Fruit fly (Drosophila melanogaster) whole organism, embryonic: Measurements from ENCODE around the gene PhKgamma.

Experiments used
- Adf1 ChIP-seq: fragments of 200-800 bp; sonication (Bioruptor generic); IDR thresholded peaks from 2 replicates; pipeline ENCODE4 v1.3.6; 2022; ENCODE audit warnings: missing biosample characterization, missing genetic modification characterization
- Antp ChIP-seq: fragments of 200-800 bp; sonication (Bioruptor generic); optimal IDR thresholded peaks from 3 replicates; lab custom pipeline; 2016; ENCODE audit warnings: missing biosample characterization, missing genetic modification characterization
- Bgb ChIP-seq: fragments of 200-800 bp; sonication (Bioruptor generic); IDR thresholded peaks from 2 replicates; pipeline ENCODE4 v1.3.6; 2022; ENCODE audit warnings: missing biosample characterization, missing genetic modification characterization; ENCODE audit not compliant: partially characterized antibody
- Blimp-1 ChIP-seq: fragments of 200-800 bp; sonication (Bioruptor generic); optimal IDR thresholded peaks from 3 replicates; lab custom pipeline; 2018; ENCODE audit warnings: missing biosample characterization, missing genetic modification characterization, mild to moderate bottlenecking, moderate library complexity, missing genetic modification reagents
- CG10543 ChIP-seq: fragments of 200-800 bp; sonication (Bioruptor generic); optimal IDR thresholded peaks from 3 replicates; lab custom pipeline; 2017; ENCODE audit warnings: missing biosample characterization, mild to moderate bottlenecking, missing genetic modification characterization, moderate library complexity
- CG12769 ChIP-seq: fragments of 200-800 bp; sonication (Bioruptor generic); optimal IDR thresholded peaks from 2 replicates; lab custom pipeline; 2019; ENCODE audit warnings: missing biosample characterization, mild to moderate bottlenecking, missing genetic modification characterization, moderate library complexity
- CG15011 ChIP-seq: fragments of 200-800 bp; sonication (Bioruptor generic); optimal IDR thresholded peaks from 3 replicates; lab custom pipeline; 2018; ENCODE audit warnings: missing biosample characterization, mild to moderate bottlenecking, missing genetic modification characterization
- CG15479 ChIP-seq: fragments of 200-800 bp; sonication (Bioruptor generic); optimal IDR thresholded peaks from 3 replicates; lab custom pipeline; 2019; ENCODE audit warnings: missing biosample characterization, mild to moderate bottlenecking, missing genetic modification characterization, moderate library complexity
- CG15514 ChIP-seq: fragments of 200-800 bp; sonication (Bioruptor generic); optimal IDR thresholded peaks from 3 replicates; lab custom pipeline; 2017; ENCODE audit warnings: missing biosample characterization, missing genetic modification characterization, mild to moderate bottlenecking, moderate library complexity, missing genetic modification reagents
- CG16815 ChIP-seq: fragments of 200-800 bp; sonication (Bioruptor generic); optimal IDR thresholded peaks from 3 replicates; lab custom pipeline; 2017; ENCODE audit warnings: missing biosample characterization, mild to moderate bottlenecking, missing genetic modification characterization
- CG17361 ChIP-seq: fragments of 200-800 bp; sonication (Bioruptor generic); IDR thresholded peaks from 3 replicates; pipeline ENCODE4 v1.3.6; 2022; ENCODE audit warnings: missing biosample characterization, missing genetic modification characterization
- CG2199 ChIP-seq: fragments of 200-800 bp; sonication (Bioruptor generic); IDR thresholded peaks from 3 replicates; pipeline ENCODE4 v1.3.6; 2022; ENCODE audit warnings: missing biosample characterization, missing genetic modification characterization
- CG32767 ChIP-seq: fragments of 200-800 bp; sonication (Bioruptor generic); IDR thresholded peaks from 2 replicates; pipeline ENCODE4 v1.3.6; 2022; ENCODE audit warnings: missing biosample characterization, missing genetic modification characterization
- CG34376 ChIP-seq: fragments of 200-800 bp; sonication (Bioruptor generic); optimal IDR thresholded peaks from 2 replicates; lab custom pipeline; 2018; ENCODE audit warnings: missing biosample characterization, mild to moderate bottlenecking, missing genetic modification characterization
- CG4360 ChIP-seq: fragments of 200-800 bp; sonication (Bioruptor generic); IDR thresholded peaks from 2 replicates; pipeline ENCODE4 v1.3.6; 2022; ENCODE audit warnings: missing biosample characterization, missing genetic modification characterization
- CG9215 ChIP-seq: fragments of 200-800 bp; sonication (Bioruptor generic); IDR thresholded peaks from 2 replicates; pipeline ENCODE4 v1.3.6; 2022; ENCODE audit warnings: missing biosample characterization, missing genetic modification characterization
- CG9932 ChIP-seq: fragments of 200-800 bp; sonication (Bioruptor generic); IDR thresholded peaks from 2 replicates; pipeline ENCODE4 v1.3.6; 2022; ENCODE audit warnings: missing biosample characterization, missing genetic modification characterization
- Camta ChIP-seq: fragments of 200-800 bp; sonication (Bioruptor generic); optimal IDR thresholded peaks from 2 replicates; lab custom pipeline; 2016; ENCODE audit warnings: missing biosample characterization, missing genetic modification characterization
- D19B ChIP-seq: fragments of 200-800 bp; sonication (Bioruptor generic); optimal IDR thresholded peaks from 2 replicates; lab custom pipeline; 2017; ENCODE audit warnings: missing biosample characterization, mild to moderate bottlenecking, missing genetic modification characterization
- Deaf1 ChIP-seq: fragments of 200-800 bp; optimal IDR thresholded peaks from 3 replicates; lab custom pipeline; 2019; ENCODE audit warnings: missing biosample characterization, mild to moderate bottlenecking, missing genetic modification characterization, moderate library complexity
- Dp ChIP-seq: fragments of 200-800 bp; sonication (Bioruptor generic); optimal IDR thresholded peaks from 2 replicates; lab custom pipeline; 2018; ENCODE audit warnings: missing biosample characterization, mild to moderate bottlenecking, missing genetic modification characterization, moderate library complexity
- Drgx ChIP-seq: fragments of 200-800 bp; sonication (Bioruptor generic); IDR thresholded peaks from 2 replicates; pipeline ENCODE4 v1.3.6; 2022; ENCODE audit warnings: missing biosample characterization, missing genetic modification characterization
- Fer1 ChIP-seq: fragments of 200-800 bp; sonication (Bioruptor generic); optimal IDR thresholded peaks from 2 replicates; lab custom pipeline; 2017; ENCODE audit warnings: missing biosample characterization, mild to moderate bottlenecking, missing genetic modification characterization
- GATAe ChIP-seq: fragments of 200-800 bp; sonication (Bioruptor generic); conservative IDR thresholded peaks from 2 replicates; pipeline ENCODE4 v1.3.6; 2022; ENCODE audit warnings: missing biosample characterization, missing genetic modification characterization
- Hmr ChIP-seq: fragments of 200-800 bp; sonication (Bioruptor generic); optimal IDR thresholded peaks from 3 replicates; lab custom pipeline; 2017; ENCODE audit warnings: mild to moderate bottlenecking, missing biosample characterization, missing genetic modification reagents, missing genetic modification characterization
- Jarid2 ChIP-seq: fragments of 200-800 bp; sonication (Bioruptor generic); optimal IDR thresholded peaks from 3 replicates; lab custom pipeline; 2017; ENCODE audit warnings: mild to moderate bottlenecking, missing biosample characterization, missing genetic modification reagents, missing genetic modification characterization
- Usf ChIP-seq: fragments of 200-800 bp; sonication (Bioruptor generic); optimal IDR thresholded peaks from 2 replicates; lab custom pipeline; 2017; ENCODE audit warnings: missing genotype, missing biosample characterization, missing genetic modification characterization
- ase ChIP-seq: fragments of 200-800 bp; sonication (Bioruptor generic); IDR thresholded peaks from 3 replicates; pipeline ENCODE4 v1.3.6; 2022; ENCODE audit warnings: missing biosample characterization, missing genetic modification characterization
- ash1 ChIP-seq: fragments of 200-800 bp; sonication (Bioruptor generic); optimal IDR thresholded peaks from 2 replicates; lab custom pipeline; 2018; ENCODE audit warnings: missing biosample characterization, mild to moderate bottlenecking, missing genetic modification characterization
- bcd ChIP-seq: fragments of 200-800 bp; sonication (Bioruptor generic); optimal IDR thresholded peaks from 2 replicates; lab custom pipeline; 2017; ENCODE audit warnings: missing biosample characterization, mild to moderate bottlenecking, missing genetic modification characterization
- br ChIP-seq: fragments of >200 bp; optimal IDR thresholded peaks from 2 replicates; lab custom pipeline; 2017
- caup ChIP-seq: fragments of 200-800 bp; sonication (Bioruptor generic); optimal IDR thresholded peaks from 3 replicates; lab custom pipeline; 2017; ENCODE audit warnings: missing biosample characterization, mild to moderate bottlenecking, missing genetic modification characterization, moderate library complexity; ENCODE audit not compliant: severe bottlenecking
- chm ChIP-seq: fragments of 200-800 bp; sonication (Bioruptor generic); IDR thresholded peaks from 2 replicates; pipeline ENCODE4 v1.3.6; 2022; ENCODE audit warnings: missing biosample characterization, missing genetic modification characterization
- ci ChIP-seq: fragments of 200-800 bp; sonication (Bioruptor generic); IDR thresholded peaks from 3 replicates; pipeline ENCODE4 v1.3.6; 2022; ENCODE audit warnings: missing biosample characterization, missing genetic modification characterization
- crol ChIP-seq: fragments of 200-800 bp; sonication (Bioruptor generic); IDR thresholded peaks from 2 replicates; pipeline ENCODE4 v1.3.6; 2022; ENCODE audit warnings: missing biosample characterization, missing genetic modification characterization
- dmrt99B ChIP-seq: fragments of 200-800 bp; sonication (Bioruptor generic); optimal IDR thresholded peaks from 2 replicates; lab custom pipeline; 2018; ENCODE audit warnings: missing biosample characterization, mild to moderate bottlenecking, missing genetic modification characterization, moderate library complexity
- ems ChIP-seq: fragments of 200-800 bp; sonication (Bioruptor generic); optimal IDR thresholded peaks from 3 replicates; lab custom pipeline; 2016; ENCODE audit warnings: missing biosample characterization, missing genetic modification characterization
- fd102C ChIP-seq: fragments of 200-800 bp; sonication (Bioruptor generic); optimal IDR thresholded peaks from 2 replicates; lab custom pipeline; 2018; ENCODE audit warnings: missing biosample characterization, mild to moderate bottlenecking, missing genetic modification characterization, moderate library complexity
- lab ChIP-seq: fragments of 200-800 bp; sonication (Bioruptor generic); optimal IDR thresholded peaks from 3 replicates; lab custom pipeline; 2017; ENCODE audit warnings: missing biosample characterization, missing genetic modification characterization, mild to moderate bottlenecking, moderate library complexity, missing genetic modification reagents
- mirr ChIP-seq: fragments of 200-800 bp; sonication (Bioruptor generic); optimal IDR thresholded peaks from 3 replicates; lab custom pipeline; 2018; ENCODE audit warnings: missing biosample characterization, mild to moderate bottlenecking, missing genetic modification characterization
- nom ChIP-seq: fragments of 200-800 bp; sonication (Bioruptor generic); optimal IDR thresholded peaks from 2 replicates; lab custom pipeline; 2017; ENCODE audit warnings: missing biosample characterization, missing genetic modification characterization, mild to moderate bottlenecking, moderate library complexity, missing genetic modification reagents
- oc ChIP-seq: fragments of 200-800 bp; sonication (Bioruptor generic); optimal IDR thresholded peaks from 2 replicates; lab custom pipeline; 2018; ENCODE audit warnings: missing biosample characterization, mild to moderate bottlenecking, missing genetic modification characterization, moderate library complexity
- odd ChIP-seq: fragments of 200-800 bp; sonication (Bioruptor generic); optimal IDR thresholded peaks from 2 replicates; lab custom pipeline; 2017; ENCODE audit warnings: missing biosample characterization, mild to moderate bottlenecking, missing genetic modification characterization
- trem ChIP-seq: fragments of 200-800 bp; optimal IDR thresholded peaks from 3 replicates; lab custom pipeline; 2019; ENCODE audit warnings: missing biosample characterization, mild to moderate bottlenecking, missing genetic modification characterization, moderate library complexity
- twi ChIP-seq: fragments of 200-800 bp; optimal IDR thresholded peaks from 2 replicates; lab custom pipeline; 2019; ENCODE audit warnings: missing biosample characterization, mild to moderate bottlenecking, missing genetic modification characterization, moderate library complexity
- vfl ChIP-seq: fragments of 200-800 bp; sonication (Bioruptor generic); optimal IDR thresholded peaks from 2 replicates; lab custom pipeline; 2016; ENCODE audit warnings: missing biosample characterization, missing genetic modification characterization
- zf30C ChIP-seq: fragments of 200-800 bp; sonication (Bioruptor generic); optimal IDR thresholded peaks from 3 replicates; lab custom pipeline; 2018; ENCODE audit warnings: missing biosample characterization, mild to moderate bottlenecking, missing genetic modification characterization

Gene PhKgamma

DNA sequence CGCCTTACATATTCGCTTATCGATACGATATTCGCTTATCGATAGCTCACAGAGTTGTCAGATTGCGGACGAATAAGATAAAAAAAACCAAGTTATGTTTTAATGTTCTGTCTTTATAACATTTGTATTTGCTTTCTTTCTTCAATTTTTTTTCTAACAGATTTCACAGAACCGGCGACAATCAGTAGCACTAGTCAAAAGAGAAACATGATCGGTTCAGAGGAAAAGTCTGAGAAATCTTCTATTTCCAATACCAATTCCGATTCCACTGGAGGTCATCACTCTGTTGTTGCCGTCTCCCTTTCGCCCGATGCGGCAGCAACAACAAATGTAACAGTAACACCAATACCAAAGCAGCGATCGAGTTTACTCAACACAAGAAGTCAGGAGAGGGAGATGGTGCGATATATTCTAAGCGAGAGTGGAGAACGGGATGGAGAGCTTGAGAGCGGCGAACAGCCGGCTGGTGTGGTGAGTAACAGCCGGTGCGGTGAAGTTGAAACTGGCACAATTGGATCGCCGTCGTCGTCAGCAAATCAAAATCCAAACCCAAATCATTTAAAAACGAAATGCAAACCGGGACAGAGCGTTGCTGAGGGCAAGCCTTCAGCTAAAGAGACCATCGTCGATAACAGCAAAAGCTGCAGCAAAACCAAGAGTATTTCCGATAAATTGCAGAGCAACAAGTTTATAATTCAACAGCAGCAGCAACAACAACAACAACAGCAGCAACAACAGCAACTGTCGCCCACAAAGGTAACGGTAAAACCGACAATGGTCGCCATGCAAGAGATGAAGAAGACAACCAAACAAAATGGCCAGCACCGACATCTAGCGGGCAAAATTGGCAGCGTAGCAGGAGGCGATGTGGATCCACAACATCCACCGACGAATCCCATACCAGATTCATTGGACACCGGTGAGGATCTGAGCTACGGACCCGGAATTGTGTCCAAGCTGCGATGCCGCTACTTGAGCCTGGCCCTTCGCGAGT lies 13.1 kb upstream of the PhKgamma start (continued):
- TF ChIP-seq CG15479 (GFP tag; lab: Kevin White, UChicago): no peak
- no peak for TF ChIP-seq Drgx (GFP tag; lab: Robert Waterston, UW)
- peak; percentile 64 for TF ChIP-seq CG17361
- TF ChIP-seq CG32767: no peak
- peak; percentile 44 for TF ChIP-seq vfl (GFP tag; lab: Kevin White, UChicago)
- no peak for TF ChIP-seq Usf
- TF ChIP-seq CG15011 (GFP tag; lab: Kevin White, UChicago): no peak
- TF ChIP-seq Antp (GFP tag; lab: Kevin White, UChicago): peak; percentile 69
- TF ChIP-seq lab: peak; percentile 80
- TF ChIP-seq odd (GFP tag; lab: Kevin White, UChicago): peak; percentile 63
- peak; percentile 64 for TF ChIP-seq CG9215 (GFP tag; lab: Robert Waterston, UW)
- TF ChIP-seq br (lab: Kevin White, UChicago): no peak
- peak; percentile 12 for TF ChIP-seq twi (tag; lab: Kevin White, UChicago)
- TF ChIP-seq CG16815: peak; percentile 25
- TF ChIP-seq CG2199: no peak

DNA sequence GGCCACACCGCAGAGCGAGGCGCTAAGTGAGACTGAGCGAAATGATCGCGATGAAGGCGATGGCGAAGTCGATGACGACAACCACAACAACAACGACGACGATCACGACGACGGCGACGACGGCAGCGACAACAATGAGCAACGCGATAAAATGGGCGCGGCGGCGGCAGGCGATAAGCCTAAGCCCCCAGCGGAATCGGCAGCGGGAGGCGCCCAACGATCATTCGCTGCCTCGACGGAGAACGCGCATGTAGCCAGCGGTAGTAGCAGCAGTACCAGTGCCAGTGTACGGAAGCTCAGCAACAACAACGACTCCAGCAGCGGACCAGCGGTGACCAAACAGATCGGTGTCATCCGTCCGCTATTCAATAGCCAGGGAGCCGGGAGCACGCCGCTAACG lies 11.5 kb upstream of the PhKgamma start:
- TF ChIP-seq Jarid2 (GFP tag; lab: Kevin White, UChicago) (peak; percentile 17), ems (GFP tag; lab: Kevin White, UChicago) (no peak), CG9932 (GFP tag; lab: Robert Waterston, UW) (0 out of 2 replicates have a peak, but pooled peaks have one; percentile 17), ash1 (GFP tag; lab: Kevin White, UChicago) (no peak), trem (tag; lab: Kevin White, UChicago) (no peak), chm (GFP tag; lab: Robert Waterston, UW) (peak; percentile 16; the same call in 1 of the 2 replicates), CG4360 (GFP tag; lab: Robert Waterston, UW) (peak; percentile 51; the same call in 1 of the 2 replicates), ci (0 out of 3 replicates have a peak, but pooled peaks have one; percentile 30), zf30C (GFP tag; lab: Kevin White, UChicago) (no peak), Adf1 (GFP tag; lab: Robert Waterston, UW) (peak; percentile 89), D19B (GFP tag; lab: Kevin White, UChicago) (no peak), Deaf1 (tag; lab: Kevin White, UChicago) (peak; percentile 85), dmrt99B (tag; lab: Kevin White, UChicago) (no peak), crol (GFP tag; lab: Robert Waterston, UW) (peak; percentile 73), CG15514 (GFP tag; lab: Kevin White, UChicago) (peak; percentile 20), bcd (peak; percentile 11), ase (GFP tag; lab: Robert Waterston, UW) (no peak), caup (GFP tag; lab: Kevin White, UChicago) (peak; percentile 6), GATAe (GFP tag; lab: Robert Waterston, UW) (peak; percentile 54), Hmr (peak; percentile 19), Camta (no peak), oc (tag; lab: Kevin White, UChicago) (peak; percentile 35), mirr (GFP tag; lab: Kevin White, UChicago) (peak; percentile 39), nom (GFP tag; lab: Kevin White, UChicago) (peak; percentile 35), CG34376 (GFP tag; lab: Kevin White, UChicago) (peak; percentile 72), Blimp-1 (GFP tag; lab: Kevin White, UChicago) (no peak), Drgx (GFP tag; lab: Robert Waterston, UW) (peak; percentile 35; the same call in 1 of the 2 replicates), Bgb (GFP tag; lab: Robert Waterston, UW) (0 out of 2 replicates have a peak, but pooled peaks have one; percentile 11), CG12769 (peak; percentile 12), lab (peak; percentile 59), Dp (no peak), fd102C (GFP tag; lab: Kevin White, UChicago) (no peak), CG10543 (GFP tag; lab: Kevin White, UChicago) (peak; percentile 71), Fer1 (GFP tag; lab: Kevin White, UChicago) (peak; percentile 24)
